Worm (Caenorhabditis elegans): Measurements from ENCODE around the gene chmp-7.

Gene chmp-7

DNA sequence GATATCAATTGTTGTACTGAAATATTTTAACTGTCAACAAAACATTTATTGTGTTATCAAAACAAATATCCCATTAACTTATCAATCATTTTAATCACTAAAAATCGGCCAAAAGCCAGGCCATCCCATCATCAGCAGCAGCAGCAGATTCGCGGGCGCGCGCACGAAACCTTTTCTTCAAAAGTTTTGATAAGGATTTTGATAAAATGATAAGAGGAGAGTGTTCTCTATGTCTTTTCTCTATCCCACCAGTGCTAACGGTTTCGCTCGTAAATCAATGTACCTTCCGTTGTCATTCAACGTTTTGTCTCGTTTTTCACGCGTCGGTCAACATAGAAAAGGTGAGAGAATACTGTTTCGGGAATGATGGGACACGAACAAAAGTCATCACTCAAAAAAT lies 26.7 kb upstream of the chmp-7 start (continued):
- TF ChIP-seq ceh-22 (tag; optimal IDR thresholded peaks at IDR 0.05), result no peak

DNA sequence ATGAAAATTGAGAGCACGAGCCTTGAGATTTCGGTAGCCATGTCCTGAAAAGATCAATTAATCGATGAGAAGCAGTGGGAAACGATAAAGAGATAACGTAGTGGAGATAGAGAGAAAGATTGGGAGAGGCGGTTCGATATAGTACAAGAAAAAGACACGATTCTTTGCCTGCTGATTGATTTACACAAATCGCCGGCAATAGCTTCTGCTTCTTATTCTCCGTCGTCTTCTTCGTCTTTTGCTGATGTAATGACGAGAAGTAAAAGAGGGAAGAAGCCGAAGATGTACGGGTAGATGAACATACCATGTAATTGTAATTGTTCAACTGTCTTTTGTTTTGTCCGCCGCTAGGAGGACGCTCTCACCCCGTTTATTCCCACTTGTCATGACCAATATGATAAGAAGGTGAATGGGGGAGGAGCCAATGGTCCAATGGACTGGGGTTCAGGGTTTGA lies 25.5 kb upstream of the chmp-7 start, which contains the start of gene F37B12.1:
Gene F37B12.1, minus strand, starts transcription at position 51 of the 455 bp plus-strand sequence.
- TF ChIP-seq pha-2 (tag; optimal IDR thresholded peaks at IDR 0.05) (no peak), hlh-8 (tag; optimal IDR thresholded peaks at IDR 0.05) (no peak), hlh-15 (tag; optimal IDR thresholded peaks at IDR 0.05) (no peak), fax-1 (tag; optimal IDR thresholded peaks at IDR 0.05) (no peak), nhr-11 (tag; optimal IDR thresholded peaks at IDR 0.05) (no peak), hlh-30 (tag; optimal IDR thresholded peaks at IDR 0.05; ENCODE audit: insufficient read depth) (no peak), C38D4.7 (GFP tag; optimal IDR thresholded peaks at IDR 0.05) (no peak), fkh-10 (GFP tag; optimal IDR thresholded peaks at IDR 0.05) (no peak), sdc-2 (tag; optimal IDR thresholded peaks at IDR 0.05) (no peak), nhr-232 (tag; optimal IDR thresholded peaks at IDR 0.05) (no peak), pat-9 (tag; optimal IDR thresholded peaks at IDR 0.05) (no peak), unc-3 (GFP tag; conservative IDR thresholded peaks at IDR 0.05) (no peak), unc-3 (tag; optimal IDR thresholded peaks at IDR 0.05) (no peak), sox-4 (tag; optimal IDR thresholded peaks at IDR 0.05) (no peak), ztf-16 (tag; optimal IDR thresholded peaks at IDR 0.05) (no peak), ceh-30 (tag; optimal IDR thresholded peaks at IDR 0.05) (no peak), ets-4 (tag; optimal IDR thresholded peaks at IDR 0.05) (no peak), ceh-6 (GFP tag; optimal IDR thresholded peaks at IDR 0.05) (no peak), ceh-24 (tag; optimal IDR thresholded peaks at IDR 0.05) (no peak)

DNA sequence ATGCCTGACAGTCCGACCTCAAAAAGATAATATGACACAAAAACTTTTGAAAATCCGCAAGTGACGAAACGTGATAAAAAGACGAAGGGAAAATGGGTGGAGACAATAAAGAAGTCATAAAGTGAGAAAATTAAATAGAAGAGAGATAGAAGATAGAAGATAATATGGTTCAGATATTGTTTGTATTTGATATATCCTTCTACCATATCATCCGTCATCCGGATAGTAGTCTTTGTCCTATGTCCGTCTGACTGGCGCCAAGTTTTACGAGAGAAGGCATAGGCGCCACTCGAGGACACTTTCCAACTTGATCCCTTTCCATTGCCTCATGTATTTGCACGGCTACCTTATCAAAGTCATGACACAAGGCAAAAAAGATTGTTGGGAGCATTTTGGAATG lies 22.9 kb upstream of the chmp-7 start:
- TF ChIP-seq ceh-24 (tag; optimal IDR thresholded peaks at IDR 0.05) (no peak), unc-3 (GFP tag; conservative IDR thresholded peaks at IDR 0.05) (no peak), unc-3 (tag; optimal IDR thresholded peaks at IDR 0.05) (no peak), ceh-9 (tag; optimal IDR thresholded peaks at IDR 0.05) (no peak), pag-3 (tag; optimal IDR thresholded peaks at IDR 0.05; ENCODE audit: borderline replicate concordance) (no peak), fkh-6 (tag; optimal IDR thresholded peaks at IDR 0.05) (no peak), K09A11.1 (tag; optimal IDR thresholded peaks at IDR 0.05; ENCODE audit: insufficient read depth) (no peak), lin-11 (tag; optimal IDR thresholded peaks at IDR 0.05) (no peak), T23F11.4 (GFP tag; optimal IDR thresholded peaks at IDR 0.05) (no peak), ceh-19 (GFP tag; optimal IDR thresholded peaks at IDR 0.05) (no peak), fkh-10 (GFP tag; optimal IDR thresholded peaks at IDR 0.05) (no peak), ztf-16 (tag; optimal IDR thresholded peaks at IDR 0.05) (no peak), fax-1 (tag; optimal IDR thresholded peaks at IDR 0.05) (no peak), che-1 (tag; optimal IDR thresholded peaks at IDR 0.05) (no peak), tbx-2 (tag; optimal IDR thresholded peaks at IDR 0.05) (no peak), C08G9.2 (tag; optimal IDR thresholded peaks at IDR 0.05) (no peak), unc-42 (tag; optimal IDR thresholded peaks at IDR 0.05) (no peak), tbx-7 (tag; optimal IDR thresholded peaks at IDR 0.05) (no peak), nfya-1 (tag; optimal IDR thresholded peaks at IDR 0.05) (no peak), ama-1 (optimal IDR thresholded peaks at IDR 0.05) (no peak), ets-4 (tag; optimal IDR thresholded peaks at IDR 0.05) (no peak)

- no peak for TF ChIP-seq ceh-48 (tag; optimal IDR thresholded peaks at IDR 0.05)
- no peak for TF ChIP-seq lin-11 (tag; optimal IDR thresholded peaks at IDR 0.05)
- TF ChIP-seq pax-1 (tag; optimal IDR thresholded peaks at IDR 0.05), result no peak
- TF ChIP-seq C38D4.7 (GFP tag; optimal IDR thresholded peaks at IDR 0.05), result no peak
- no peak for TF ChIP-seq fkh-10 (GFP tag; optimal IDR thresholded peaks at IDR 0.05)
- TF ChIP-seq hlh-8 (tag; optimal IDR thresholded peaks at IDR 0.05), result no peak
- TF ChIP-seq hlh-30 (tag; optimal IDR thresholded peaks at IDR 0.05; ENCODE audit: insufficient read depth), result no peak
- TF ChIP-seq ttx-3 (tag; optimal IDR thresholded peaks at IDR 0.05), result no peak
- TF ChIP-seq pqm-1 (tag; optimal IDR thresholded peaks at IDR 0.05), result no peak
- TF ChIP-seq pha-4 (tag; optimal IDR thresholded peaks at IDR 0.05), result no peak
- TF ChIP-seq fax-1 (tag; optimal IDR thresholded peaks at IDR 0.05), result no peak
- no peak for TF ChIP-seq ceh-22 (tag; optimal IDR thresholded peaks at IDR 0.05)
- TF ChIP-seq K09A11.1 (tag; optimal IDR thresholded peaks at IDR 0.05; ENCODE audit: insufficient read depth), result no peak
- TF ChIP-seq unc-42 (tag; optimal IDR thresholded peaks at IDR 0.05), result no peak
These were observed 21.7 kb upstream of the chmp-7 start for ce11 chrII:9033034-9033433.

All from whole organism, late embryonic.